ENCODE assay signal across 5 worm cellular contexts in genomic region chrII:7457210-7457609, ce11.
TF ChIP-seq lines count a peak whose summit lies in the region.

Gene D1022.4 (minus strand): TSS chrII:7457292.

TF ChIP-seq in whole organism, L1 larva, 84 proteins besides CTCF, POLR2A, EP300 and RAD21 (continues in another document):
- TF ChIP-seq nhr-20 (tag; optimal IDR thresholded peaks at IDR 0.05; lab: Kevin White, UChicago) (peak; percentile 33), ztf-11 (tag; optimal IDR thresholded peaks at IDR 0.05; lab: Kevin White, UChicago) (no peak), lin-39 (tag; optimal IDR thresholded peaks at IDR 0.05; lab: Kevin White, UChicago) (no peak), ets-5 (GFP tag; IDR thresholded peaks at IDR 0.05; lab: Robert Waterston, UW) (no peak), elt-3 (tag; optimal IDR thresholded peaks at IDR 0.05; lab: Kevin White, UChicago) (peak in 2 of 6 experiments; percentile 10 to 13), mef-2 (tag; optimal IDR thresholded peaks at IDR 0.05; lab: Kevin White, UChicago) (no peak), mdl-1 (tag; optimal IDR thresholded peaks at IDR 0.05; lab: Kevin White, UChicago) (no peak), grh-1 (GFP tag; IDR thresholded peaks at IDR 0.05; lab: Robert Waterston, UW) (no peak), dpl-1 (GFP tag; optimal IDR thresholded peaks at IDR 0.05; lab: Kevin White, UChicago) (no peak), unc-62 (GFP tag; optimal IDR thresholded peaks at IDR 0.05; lab: Kevin White, UChicago) (no peak), efl-1 (optimal IDR thresholded peaks at IDR 0.05; lab: Kevin White, UChicago) (no peak), efl-1 (GFP tag; optimal IDR thresholded peaks at IDR 0.05 in 1 of 2; lab: Kevin White, UChicago) (peak in 1 of 2 experiments; percentile 3), unc-86 (tag; optimal IDR thresholded peaks at IDR 0.05; lab: Kevin White, UChicago) (no peak), ztf-4 (tag; optimal IDR thresholded peaks at IDR 0.05; lab: Kevin White, UChicago) (no peak), mab-9 (GFP tag; IDR thresholded peaks at IDR 0.05; lab: Robert Waterston, UW) (no peak), nhr-12 (tag; optimal IDR thresholded peaks at IDR 0.05; lab: Kevin White, UChicago) (no peak), C16A3.4 (tag; optimal IDR thresholded peaks at IDR 0.05; lab: Kevin White, UChicago) (no peak), egl-27 (tag; optimal IDR thresholded peaks at IDR 0.05; lab: Kevin White, UChicago) (no peak), nhr-85 (tag; lab: Kevin White, UChicago) (peak; percentile 60), nhr-28 (tag; optimal IDR thresholded peaks at IDR 0.05; lab: Kevin White, UChicago) (no peak)

TF ChIP-seq in whole organism, L2 larva, 48 proteins besides CTCF, POLR2A, EP300 and RAD21 (continues in another document):
- peak; percentile 57 for TF ChIP-seq fos-1 (tag; optimal IDR thresholded peaks at IDR 0.05; lab: Kevin White, UChicago)
- no peak for TF ChIP-seq nhr-23 (tag; optimal IDR thresholded peaks at IDR 0.05; lab: Kevin White, UChicago)
- TF ChIP-seq nhr-237 (tag; optimal IDR thresholded peaks at IDR 0.05; lab: Kevin White, UChicago) = no peak
- TF ChIP-seq nhr-6 (tag; optimal IDR thresholded peaks at IDR 0.05; lab: Kevin White, UChicago) = no peak
- no peak for TF ChIP-seq nhr-12 (tag; optimal IDR thresholded peaks at IDR 0.05; lab: Kevin White, UChicago)
- no peak for TF ChIP-seq ztf-1 (GFP tag; conservative IDR thresholded peaks at IDR 0.05; lab: Robert Waterston, UW)
- TF ChIP-seq nhr-10 (tag; optimal IDR thresholded peaks at IDR 0.05; lab: Kevin White, UChicago) = no peak
- peak; percentile 38 for TF ChIP-seq crh-2 (tag; optimal IDR thresholded peaks at IDR 0.05; lab: Kevin White, UChicago)
- TF ChIP-seq sma-9 (GFP tag; optimal IDR thresholded peaks at IDR 0.05; lab: Kevin White, UChicago) = peak; percentile 68
- no peak for TF ChIP-seq sma-9 (tag; optimal IDR thresholded peaks at IDR 0.05; lab: Kevin White, UChicago)
- TF ChIP-seq ceh-82 (tag; optimal IDR thresholded peaks at IDR 0.05; lab: Kevin White, UChicago) = no peak
- TF ChIP-seq C34F6.9 (tag; optimal IDR thresholded peaks at IDR 0.05; lab: Kevin White, UChicago) = peak; percentile 33
- TF ChIP-seq lin-11 (tag; optimal IDR thresholded peaks at IDR 0.05; lab: Kevin White, UChicago) = no peak
- no peak for TF ChIP-seq unc-62 (GFP tag; optimal IDR thresholded peaks at IDR 0.05; lab: Kevin White, UChicago)
- TF ChIP-seq elt-3 (tag; optimal IDR thresholded peaks at IDR 0.05; lab: Kevin White, UChicago) = no peak
- TF ChIP-seq mbf-1 (tag; optimal IDR thresholded peaks at IDR 0.05; lab: Kevin White, UChicago) = no peak
- peak; percentile 37 for TF ChIP-seq gmeb-1 (tag; optimal IDR thresholded peaks at IDR 0.05; lab: Kevin White, UChicago)
- no peak for TF ChIP-seq zag-1 (tag; optimal IDR thresholded peaks at IDR 0.05; lab: Kevin White, UChicago)
- TF ChIP-seq R02D3.7 (tag; optimal IDR thresholded peaks at IDR 0.05; lab: Kevin White, UChicago) = no peak
- TF ChIP-seq aly-2 (tag; optimal IDR thresholded peaks at IDR 0.05; lab: Kevin White, UChicago) = no peak

TF ChIP-seq in whole organism, L3 larva, 47 proteins besides CTCF, POLR2A, EP300 and RAD21:
- TF ChIP-seq egl-5 (tag; optimal IDR thresholded peaks at IDR 0.05; lab: Kevin White, UChicago) (no peak), fkh-10 (GFP tag; optimal IDR thresholded peaks at IDR 0.05; lab: Kevin White, UChicago) (no peak), ceh-28 (tag; optimal IDR thresholded peaks at IDR 0.05; lab: Kevin White, UChicago) (peak; percentile 22), unc-39 (tag; optimal IDR thresholded peaks at IDR 0.05; lab: Kevin White, UChicago) (no peak), nhr-23 (tag; optimal IDR thresholded peaks at IDR 0.05; lab: Kevin White, UChicago) (peak; percentile 13), nhr-77 (tag; optimal IDR thresholded peaks at IDR 0.05; lab: Kevin White, UChicago) (no peak), ama-1 (optimal IDR thresholded peaks at IDR 0.05; lab: Kevin White, UChicago) (no peak), nhr-237 (tag; optimal IDR thresholded peaks at IDR 0.05; lab: Kevin White, UChicago) (no peak), pqm-1 (tag; optimal IDR thresholded peaks at IDR 0.05; lab: Kevin White, UChicago) (peak; percentile 4), pha-4 (tag; optimal IDR thresholded peaks at IDR 0.05; lab: Kevin White, UChicago) (peak; percentile 70), egl-27 (tag; optimal IDR thresholded peaks at IDR 0.05; lab: Kevin White, UChicago) (no peak), elt-2 (tag; optimal IDR thresholded peaks at IDR 0.05; lab: Kevin White, UChicago) (peak; percentile 42), mdl-1 (tag; optimal IDR thresholded peaks at IDR 0.05; lab: Kevin White, UChicago) (no peak)

TF ChIP-seq in whole organism, L4 larva, 104 proteins besides CTCF, POLR2A, EP300 and RAD21 (continues in another document):
- TF ChIP-seq snpc-4 (tag; optimal IDR thresholded peaks at IDR 0.05; lab: Kevin White, UChicago) (no peak), T26A8.4 (GFP tag; IDR thresholded peaks at IDR 0.05; lab: Robert Waterston, UW) (no peak), daf-16 (GFP tag; optimal IDR thresholded peaks at IDR 0.05; lab: Kevin White, UChicago) (no peak), daf-16 (tag; optimal IDR thresholded peaks at IDR 0.05; lab: Kevin White, UChicago) (peak; percentile 67), rbr-2 (tag; optimal IDR thresholded peaks at IDR 0.05; lab: Kevin White, UChicago) (no peak), hmg-1.1 (GFP tag; IDR thresholded peaks at IDR 0.05; lab: Robert Waterston, UW) (no peak), zfp-3 (GFP tag; conservative IDR thresholded peaks at IDR 0.05; lab: Robert Waterston, UW) (no peak), ces-1 (GFP tag; optimal IDR thresholded peaks at IDR 0.05; lab: Kevin White, UChicago) (no peak), F44E2.7 (GFP tag; IDR thresholded peaks at IDR 0.05; lab: Robert Waterston, UW) (no peak), lin-1 (GFP tag; IDR thresholded peaks at IDR 0.05; lab: Robert Waterston, UW) (no peak), daf-12 (tag; optimal IDR thresholded peaks at IDR 0.05; lab: Kevin White, UChicago) (no peak), lim-7 (GFP tag; IDR thresholded peaks at IDR 0.05; lab: Robert Waterston, UW) (no peak), egl-27 (tag; optimal IDR thresholded peaks at IDR 0.05; lab: Kevin White, UChicago) (no peak), nhr-102 (tag; optimal IDR thresholded peaks at IDR 0.05; lab: Kevin White, UChicago) (peak; percentile 77), zip-11 (GFP tag; IDR thresholded peaks at IDR 0.05; lab: Robert Waterston, UW) (no peak), mes-2 (tag; optimal IDR thresholded peaks at IDR 0.05; lab: Kevin White, UChicago; ENCODE audit: poor library complexity, severe bottlenecking) (peak; percentile 23), sdz-12 (GFP tag; optimal IDR thresholded peaks at IDR 0.05; lab: Kevin White, UChicago) (no peak), duxl-1 (tag; optimal IDR thresholded peaks at IDR 0.05; lab: Kevin White, UChicago; ENCODE audit: poor library complexity) (no peak), nhr-41 (GFP tag; IDR thresholded peaks at IDR 0.05; lab: Robert Waterston, UW) (no peak), tra-1 (GFP tag; IDR thresholded peaks at IDR 0.05; lab: Robert Waterston, UW) (no peak), nhr-11 (tag; optimal IDR thresholded peaks at IDR 0.05; lab: Kevin White, UChicago) (no peak), ztf-11 (tag; optimal IDR thresholded peaks at IDR 0.05; lab: Kevin White, UChicago) (no peak), lin-29 (GFP tag; IDR thresholded peaks at IDR 0.05; lab: Robert Waterston, UW) (no peak), pha-4 (GFP tag; IDR thresholded peaks at IDR 0.05; lab: Robert Waterston, UW) (no peak), pha-4 (tag; optimal IDR thresholded peaks at IDR 0.05; lab: Kevin White, UChicago) (no peak), mep-1 (tag; optimal IDR thresholded peaks at IDR 0.05; lab: Kevin White, UChicago) (no peak)

TF ChIP-seq in whole organism, young adult, 124 proteins besides CTCF, POLR2A, EP300 and RAD21:
- TF ChIP-seq tbp1 (GFP tag; optimal IDR thresholded peaks at IDR 0.05; lab: Kevin White, UChicago) = no peak
- TF ChIP-seq lsl-1 (GFP tag; optimal IDR thresholded peaks at IDR 0.05; lab: Kevin White, UChicago) = no peak
- peak; percentile 15; the same call in 1 of the 2 replicates for TF ChIP-seq hmg-1.2 (GFP tag; IDR thresholded peaks at IDR 0.05; lab: Robert Waterston, UW)
- TF ChIP-seq nhr-80 (tag; optimal IDR thresholded peaks at IDR 0.05; lab: Kevin White, UChicago) = peak; percentile 30
